Worm (Caenorhabditis elegans): Measurements from ENCODE around the gene W03G11.2.

- TF ChIP-seq F13H6.1 (tag; optimal IDR thresholded peaks at IDR 0.05) (no peak), elt-1 (tag; optimal IDR thresholded peaks at IDR 0.05) (no peak), zag-1 (tag; optimal IDR thresholded peaks at IDR 0.05) (no peak), lsy-2 (tag; optimal IDR thresholded peaks at IDR 0.05) (no peak), lin-11 (tag; optimal IDR thresholded peaks at IDR 0.05) (no peak), ama-1 (optimal IDR thresholded peaks at IDR 0.05) (no peak), nhr-237 (tag; optimal IDR thresholded peaks at IDR 0.05) (no peak), sma-3 (GFP tag; optimal IDR thresholded peaks at IDR 0.05) (no peak), unc-62 (GFP tag; optimal IDR thresholded peaks at IDR 0.05) (no peak), lin-39 (tag; optimal IDR thresholded peaks at IDR 0.05) (no peak), ceh-82 (tag; optimal IDR thresholded peaks at IDR 0.05) (no peak), ztf-4 (tag; optimal IDR thresholded peaks at IDR 0.05) (no peak), snpc-4 (tag; optimal IDR thresholded peaks at IDR 0.05) (no peak), sem-4 (tag; optimal IDR thresholded peaks at IDR 0.05) (no peak)
Measured at ce11 chrX:12105458-12105857, 3.0 kb downstream of the W03G11.2 start.

Data from whole organism, L2 larva.